Worm (Caenorhabditis elegans): Measurements from ENCODE around the gene F32E10.8.

- TF ChIP-seq ama-1 (optimal IDR thresholded peaks at IDR 0.05) (no peak), pes-1 (GFP tag; IDR thresholded peaks at IDR 0.05) (no peak), tbx-11 (GFP tag; IDR thresholded peaks at IDR 0.05) (no peak), F13C5.2 (tag; optimal IDR thresholded peaks at IDR 0.05) (no peak)
Observed at ce11 chrIV:7550445-7550844, 17.0 kb upstream of the F32E10.8 start, which contains the start of gene pam-1.
